Worm (Caenorhabditis elegans): Measurements from ENCODE around the gene fbxa-131.

DNA sequence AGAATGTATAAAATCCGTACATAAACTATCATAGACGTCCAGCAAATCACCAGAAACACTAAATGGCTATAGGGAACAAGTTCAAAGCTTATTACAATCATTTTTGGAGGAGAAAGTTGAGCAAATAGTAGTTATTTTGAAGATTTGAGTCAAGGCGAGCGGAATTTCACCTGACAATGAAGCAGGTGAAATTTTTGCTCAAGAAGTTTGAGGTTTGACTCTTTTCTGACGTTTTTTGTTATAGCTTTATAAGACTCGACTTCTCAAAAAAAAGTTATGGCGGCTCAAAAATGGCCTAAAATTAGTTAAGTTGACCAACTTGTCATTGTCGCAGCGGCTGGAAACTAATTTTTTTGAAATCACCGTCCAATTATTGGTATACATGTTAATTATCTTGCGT is 29.4 kb upstream of the fbxa-131 start, which contains the start of gene srv-3:
- TF ChIP-seq unc-62 (GFP tag; optimal IDR thresholded peaks at IDR 0.05) (no peak), lin-13 (GFP tag; optimal IDR thresholded peaks at IDR 0.05) (no peak), ceh-82 (tag; optimal IDR thresholded peaks at IDR 0.05) (no peak)
